Worm (Caenorhabditis elegans) whole organism, L4 larva: ENCODE results near the gene C14C11.4.
A peak's percentile ranks its signal among the peaks of the same experiment; 100 is the strongest.

ENCODE experiments used
- D1046.2 ChIP-seq: fragments of 200-800 bp; sonication (Bioruptor generic); IDR thresholded peaks from 2 replicates; pipeline ENCODE4 v1.3.6; 2022; ENCODE audit warnings: missing genetic modification characterization, missing compliant biosample characterization
- F26F4.8 ChIP-seq: fragments of 200-800 bp; sonication (Bioruptor generic); conservative IDR thresholded peaks from 2 replicates; pipeline ENCODE4 v1.3.6; 2022; ENCODE audit warnings: missing genetic modification characterization, missing compliant biosample characterization
- Y48G9A.11 ChIP-seq: fragments of 200-800 bp; sonication (Bioruptor generic); IDR thresholded peaks from 2 replicates; pipeline ENCODE4 v1.3.6; 2022; ENCODE audit warnings: missing genetic modification reagents, missing genetic modification characterization, missing compliant biosample characterization
- Y5F2A.4 ChIP-seq: fragments of 200-800 bp; sonication (Bioruptor generic); optimal IDR thresholded peaks from 2 replicates; lab custom pipeline; 2018; ENCODE audit warnings: mild to moderate bottlenecking, missing genetic modification characterization, missing compliant biosample characterization
- ZK337.2 ChIP-seq: fragments of 200-800 bp; sonication (Bioruptor generic); IDR thresholded peaks from 2 replicates; pipeline ENCODE4 v1.3.6; 2022; ENCODE audit warnings: missing genetic modification reagents, missing genetic modification characterization, missing compliant biosample characterization
- ama-1 ChIP-seq: fragments of 150-350 bp; optimal IDR thresholded peaks from 2 replicates; lab custom pipeline; 2014; ENCODE audit warnings: inconsistent platforms, mixed read lengths
- ceh-20 ChIP-seq: fragments of 200-800 bp; sonication (Bioruptor generic); IDR thresholded peaks from 2 replicates; pipeline ENCODE4 v1.3.6; 2022; ENCODE audit warnings: missing genetic modification reagents, missing genetic modification characterization, missing compliant biosample characterization
- ceh-28 ChIP-seq: fragments of 150-350 bp; optimal IDR thresholded peaks from 2 replicates; lab custom pipeline; 2014; ENCODE audit warnings: missing biosample characterization, missing genetic modification reagents, missing genetic modification characterization
- ceh-82 ChIP-seq: sonication (generic microtip); optimal IDR thresholded peaks from 2 replicates; lab custom pipeline; 2017; ENCODE audit warnings: missing biosample characterization, missing genetic modification characterization
- ctbp-1 ChIP-seq: fragments of 200-800 bp; sonication (Bioruptor generic); IDR thresholded peaks from 2 replicates; pipeline ENCODE4 v1.3.6; 2022; ENCODE audit warnings: missing genetic modification reagents, missing genetic modification characterization, missing compliant biosample characterization
- daf-16 ChIP-seq, 3 experiments: sonication (generic microtip); optimal IDR thresholded peaks; 2 replicates each; lab custom pipeline; 2016 to 2017; ENCODE audit warnings: missing genetic modification characterization in 3 of 3, missing genetic modification reagents in 3 of 3, mild to moderate bottlenecking in 2 of 3, missing compliant biosample characterization in 2 of 3, missing biosample characterization in 1 of 3, moderate library complexity in 1 of 3
- daf-8 ChIP-seq: fragments of 200-800 bp; sonication (Bioruptor generic); IDR thresholded peaks from 2 replicates; pipeline ENCODE4 v1.3.6; 2022; ENCODE audit warnings: missing genetic modification characterization, missing compliant biosample characterization
- dmd-6 ChIP-seq: fragments of 200-800 bp; sonication (Bioruptor generic); IDR thresholded peaks from 2 replicates; pipeline ENCODE4 v1.3.6; 2022; ENCODE audit warnings: missing genetic modification reagents, missing genetic modification characterization, missing compliant biosample characterization
- dmd-8 ChIP-seq: fragments of 200-800 bp; sonication (Bioruptor generic); IDR thresholded peaks from 2 replicates; pipeline ENCODE4 v1.3.6; 2022; ENCODE audit warnings: missing genetic modification characterization, missing compliant biosample characterization
- dmd-9 ChIP-seq: fragments of 200-800 bp; sonication (Bioruptor generic); IDR thresholded peaks from 2 replicates; pipeline ENCODE4 v1.3.6; 2022; ENCODE audit warnings: missing genetic modification reagents, missing genetic modification characterization, missing compliant biosample characterization
- duxl-1 ChIP-seq: sonication (generic microtip); optimal IDR thresholded peaks from 2 replicates; lab custom pipeline; 2016; ENCODE audit warnings: mild to moderate bottlenecking, missing genetic modification characterization, moderate library complexity, missing compliant biosample characterization; ENCODE audit not compliant: poor library complexity
- dve-1 ChIP-seq: sonication (generic microtip); optimal IDR thresholded peaks from 2 replicates; lab custom pipeline; 2017; ENCODE audit warnings: antibody characterized with exemption, mild to moderate bottlenecking, missing genetic modification characterization, missing compliant biosample characterization; ENCODE audit not compliant: insufficient read depth
- egl-27 ChIP-seq: sonication (generic microtip); optimal IDR thresholded peaks from 3 replicates; lab custom pipeline; 2017; ENCODE audit warnings: missing biosample characterization, missing genetic modification reagents, missing genetic modification characterization
- hlh-30 ChIP-seq: sonication (generic microtip); optimal IDR thresholded peaks from 2 replicates; lab custom pipeline; 2017; ENCODE audit warnings: antibody characterized with exemption, mild to moderate bottlenecking, missing genetic modification characterization, missing compliant biosample characterization; ENCODE audit not compliant: insufficient read depth
- jun-1 ChIP-seq: fragments of 150-350 bp; optimal IDR thresholded peaks from 2 replicates; lab custom pipeline; 2014; ENCODE audit warnings: missing biosample characterization, missing genetic modification reagents, missing genetic modification characterization
- lin-15B ChIP-seq: fragments of 150-350 bp; sonication (generic microtip); optimal IDR thresholded peaks from 3 replicates; lab custom pipeline; 2014; ENCODE audit warnings: missing biosample characterization, missing genetic modification characterization
- lin-38 ChIP-seq: fragments of 200-800 bp; sonication (Bioruptor generic); IDR thresholded peaks from 2 replicates; pipeline ENCODE4 v1.3.6; 2022; ENCODE audit warnings: missing genetic modification reagents, missing genetic modification characterization, missing compliant biosample characterization
- lin-39 ChIP-seq: fragments of 150-350 bp; optimal IDR thresholded peaks from 2 replicates; lab custom pipeline; 2014; ENCODE audit warnings: missing biosample characterization, missing genetic modification reagents, missing genetic modification characterization
- lsy-2 ChIP-seq, 2 experiments: fragments of 150-350 bp in 1 of 2; sonication (generic microtip) in 1 of 2; optimal IDR thresholded peaks; 2 replicates each; lab custom pipeline; 2014 to 2017; ENCODE audit warnings: missing biosample characterization in 2 of 2, missing genetic modification characterization in 2 of 2
- madf-5 ChIP-seq, 2 experiments: fragments of 200-800 bp; sonication (Bioruptor generic); IDR thresholded peaks; 2 replicates each; pipeline ENCODE4 v1.3.6; 2022; ENCODE audit warnings: missing compliant biosample characterization in 2 of 2, missing genetic modification characterization in 2 of 2
- nhr-102 ChIP-seq: sonication (generic microtip); optimal IDR thresholded peaks from 2 replicates; lab custom pipeline; 2016; ENCODE audit warnings: mild to moderate bottlenecking, missing genetic modification characterization, moderate library complexity, missing compliant biosample characterization
- nhr-237 ChIP-seq: sonication (generic microtip); optimal IDR thresholded peaks from 2 replicates; lab custom pipeline; 2017; ENCODE audit warnings: missing biosample characterization, missing genetic modification characterization
- nhr-25 ChIP-seq: sonication (generic microtip); optimal IDR thresholded peaks from 2 replicates; lab custom pipeline; 2017; ENCODE audit warnings: missing genetic modification characterization, mild to moderate bottlenecking, missing compliant biosample characterization, antibody characterized with exemption, moderate library complexity, borderline replicate concordance; ENCODE audit not compliant: insufficient read depth
- nhr-28 ChIP-seq: fragments of 150-350 bp; optimal IDR thresholded peaks from 2 replicates; lab custom pipeline; 2014; ENCODE audit warnings: missing biosample characterization, missing genetic modification characterization
- nhr-6 ChIP-seq: fragments of 150-350 bp; optimal IDR thresholded peaks from 2 replicates; lab custom pipeline; 2014; ENCODE audit warnings: missing biosample characterization, missing genetic modification characterization
- rbr-2 ChIP-seq: sonication (generic microtip); optimal IDR thresholded peaks from 2 replicates; lab custom pipeline; 2016; ENCODE audit warnings: missing genotype, missing genetic modification characterization, missing compliant biosample characterization
- sdz-12 ChIP-seq: fragments of 200-800 bp; sonication (Bioruptor generic); optimal IDR thresholded peaks from 2 replicates; lab custom pipeline; 2018; ENCODE audit warnings: mild to moderate bottlenecking, missing genetic modification characterization, missing compliant biosample characterization
- tra-1 ChIP-seq: fragments of 200-800 bp; sonication (Bioruptor generic); IDR thresholded peaks from 2 replicates; pipeline ENCODE4 v1.3.6; 2022; ENCODE audit warnings: missing genetic modification reagents, missing genetic modification characterization, missing compliant biosample characterization
- unc-39 ChIP-seq: sonication (generic microtip); optimal IDR thresholded peaks from 2 replicates; lab custom pipeline; 2017; ENCODE audit warnings: missing biosample characterization, missing genetic modification characterization
- unc-62 ChIP-seq, 3 experiments: fragments of 150-350 bp in 1 of 3; sonication (generic microtip); optimal IDR thresholded peaks in 2 of 3; peaks in 1 of 3; 1 replicate in 1 of 3; 2 replicates in 2 of 3; lab custom pipeline; 2014 to 2017; ENCODE audit warnings: missing biosample characterization in 3 of 3, missing genetic modification characterization in 3 of 3, missing genetic modification reagents in 3 of 3, missing genotype in 1 of 3
- vab-7 ChIP-seq: fragments of 200-800 bp; sonication (Bioruptor generic); IDR thresholded peaks from 2 replicates; pipeline ENCODE4 v1.3.6; 2022; ENCODE audit warnings: missing genetic modification reagents, missing genetic modification characterization, missing compliant biosample characterization
- zip-2 ChIP-seq: fragments of 150-350 bp; optimal IDR thresholded peaks from 2 replicates; lab custom pipeline; 2014; ENCODE audit warnings: missing biosample characterization, missing genetic modification characterization

The C14C11.4 gene

ce11 chrV:5628014-5628413 lies 19.4 kb upstream of the C14C11.4 start:
- peak in 1 of 2 experiments; percentile 99 for TF ChIP-seq unc-62 (GFP tag; optimal IDR thresholded peaks at IDR 0.05 in 1 of 2; lab: Kevin White, UChicago)
- TF ChIP-seq unc-62 (tag; optimal IDR thresholded peaks at IDR 0.05; lab: Kevin White, UChicago) = no peak
- TF ChIP-seq ceh-20 (GFP tag; lab: Robert Waterston, UW) = peak; percentile 29; the same call in 1 of the 2 replicates
- 0 out of 2 replicates have a peak, but pooled peaks have one; percentile 41 for TF ChIP-seq tra-1 (GFP tag; lab: Robert Waterston, UW)
- no peak for TF ChIP-seq ama-1 (lab: Kevin White, UChicago)
- TF ChIP-seq D1046.2 (GFP tag; lab: Robert Waterston, UW) = no peak

ce11 chrV:5630792-5631191 lies 16.6 kb upstream of the C14C11.4 start, which contains the start of gene acy-4:
TSS of gene acy-4 (minus strand) at chrV:5630892.
- no peak for TF ChIP-seq nhr-237 (tag; lab: Kevin White, UChicago)
- TF ChIP-seq dmd-9 (GFP tag; lab: Robert Waterston, UW) = no peak
- no peak for TF ChIP-seq D1046.2 (GFP tag; lab: Robert Waterston, UW)
- no peak for TF ChIP-seq ZK337.2 (GFP tag; lab: Robert Waterston, UW)
- TF ChIP-seq madf-5 (GFP tag; IDR thresholded peaks at IDR 0.05; lab: Robert Waterston, UW) = no peak
- TF ChIP-seq egl-27 = no peak
- TF ChIP-seq ceh-82 = no peak
- TF ChIP-seq rbr-2 = no peak
- no peak for TF ChIP-seq nhr-102 (tag; lab: Kevin White, UChicago)
- no peak for TF ChIP-seq nhr-25 (tag; lab: Kevin White, UChicago)
- TF ChIP-seq vab-7 (GFP tag; lab: Robert Waterston, UW) = no peak
- no peak for TF ChIP-seq daf-8 (GFP tag; lab: Robert Waterston, UW)
- TF ChIP-seq jun-1 (tag; lab: Kevin White, UChicago) = no peak
- TF ChIP-seq ceh-28 (tag; lab: Kevin White, UChicago) = no peak
- no peak for TF ChIP-seq daf-16 (GFP tag; optimal IDR thresholded peaks at IDR 0.05; lab: Kevin White, UChicago)
- TF ChIP-seq daf-16 (tag; optimal IDR thresholded peaks at IDR 0.05; lab: Kevin White, UChicago) = no peak
- no peak for TF ChIP-seq F26F4.8 (GFP tag; lab: Robert Waterston, UW)
- no peak for TF ChIP-seq ceh-20 (GFP tag; lab: Robert Waterston, UW)
- no peak for TF ChIP-seq zip-2 (tag; lab: Kevin White, UChicago)
- no peak for TF ChIP-seq Y48G9A.11 (GFP tag; lab: Robert Waterston, UW)

ce11 chrV:5634445-5634844 lies 13.0 kb upstream of the C14C11.4 start:
- no peak for TF ChIP-seq Y5F2A.4 (GFP tag; lab: Kevin White, UChicago)
- TF ChIP-seq zip-2 (tag; lab: Kevin White, UChicago) = no peak
- TF ChIP-seq vab-7 (GFP tag; lab: Robert Waterston, UW) = no peak
- peak; percentile 32 for TF ChIP-seq dve-1 (tag; lab: Kevin White, UChicago)
- TF ChIP-seq nhr-6 (tag; lab: Kevin White, UChicago) = peak; percentile 6
- peak; percentile 28; the same call in 1 of the 2 replicates for TF ChIP-seq dmd-6 (GFP tag; lab: Robert Waterston, UW)
- no peak for TF ChIP-seq lin-39
- no peak for TF ChIP-seq duxl-1
- no peak for TF ChIP-seq lin-38 (GFP tag; lab: Robert Waterston, UW)
- no peak for TF ChIP-seq ctbp-1 (GFP tag; lab: Robert Waterston, UW)
- TF ChIP-seq nhr-28 = peak; percentile 18
- no peak for TF ChIP-seq daf-16 (GFP tag; optimal IDR thresholded peaks at IDR 0.05; lab: Kevin White, UChicago)
- peak; percentile 66 for TF ChIP-seq daf-16 (tag; optimal IDR thresholded peaks at IDR 0.05; lab: Kevin White, UChicago)
- TF ChIP-seq lsy-2 (tag; optimal IDR thresholded peaks at IDR 0.05; lab: Kevin White, UChicago) = no peak
- no peak for TF ChIP-seq dmd-8 (GFP tag; lab: Robert Waterston, UW)
- no peak for TF ChIP-seq sdz-12

- TF ChIP-seq hlh-30 (tag; lab: Kevin White, UChicago) = no peak
- TF ChIP-seq lin-39 = no peak
- no peak for TF ChIP-seq lin-15B (tag; lab: Kevin White, UChicago)
- no peak for TF ChIP-seq unc-39
Observed at ce11 chrV:5644171-5644570, 3.2 kb upstream of the C14C11.4 start, which contains the start of gene srx-117. TSS of gene srx-117 (plus strand) at chrV:5644471.
